Worm (Caenorhabditis elegans) whole organism, early embryonic: ENCODE measurements around the gene Y49F6A.12.

Experiments
- B0310.2 ChIP-seq: sonication (generic microtip); optimal IDR thresholded peaks from 2 replicates; lab custom pipeline; 2016; ENCODE audit warnings: mild to moderate bottlenecking, missing genetic modification characterization, missing compliant biosample characterization
- F13C5.2 ChIP-seq: sonication (generic microtip); optimal IDR thresholded peaks from 2 replicates; lab custom pipeline; 2017; ENCODE audit warnings: mild to moderate bottlenecking, missing genetic modification characterization, inconsistent platforms, missing compliant biosample characterization
- aly-1 ChIP-seq: sonication (generic microtip); optimal IDR thresholded peaks from 2 replicates; lab custom pipeline; 2016; ENCODE audit warnings: missing genetic modification characterization, missing compliant biosample characterization
- ama-1 ChIP-seq: fragments of 150-350 bp; optimal IDR thresholded peaks from 2 replicates; lab custom pipeline; 2014
- ceh-36 ChIP-seq: sonication (generic microtip); optimal IDR thresholded peaks from 2 replicates; lab custom pipeline; 2016; ENCODE audit warnings: missing genetic modification characterization, inconsistent platforms, missing compliant biosample characterization
- flt-1 ChIP-seq: fragments of 200-800 bp; sonication (Bioruptor generic); IDR thresholded peaks from 2 replicates; pipeline ENCODE4 v1.3.6; 2022; ENCODE audit warnings: missing genetic modification characterization, missing compliant biosample characterization
- hmbx-1 ChIP-seq: sonication (generic microtip); optimal IDR thresholded peaks from 2 replicates; lab custom pipeline; 2016; ENCODE audit warnings: mild to moderate bottlenecking, missing genetic modification characterization, missing compliant biosample characterization
- hmg-4 ChIP-seq: fragments of 200-800 bp; sonication (Bioruptor generic); optimal IDR thresholded peaks from 2 replicates; lab custom pipeline; 2018; ENCODE audit warnings: mild to moderate bottlenecking, missing genetic modification characterization, missing compliant biosample characterization
- hnd-1 ChIP-seq: sonication (generic microtip); optimal IDR thresholded peaks from 2 replicates; lab custom pipeline; 2016; ENCODE audit warnings: missing genetic modification characterization, missing compliant biosample characterization
- pes-1 ChIP-seq: fragments of 200-800 bp; sonication (Bioruptor generic); IDR thresholded peaks from 2 replicates; pipeline ENCODE4 v1.3.6; 2022; ENCODE audit warnings: missing genetic modification reagents, missing genetic modification characterization, missing compliant biosample characterization
- scrt-1 ChIP-seq: fragments of 200-800 bp; sonication (Bioruptor generic); IDR thresholded peaks from 2 replicates; pipeline ENCODE4 v1.3.6; 2022; ENCODE audit warnings: missing genetic modification characterization, missing compliant biosample characterization
- sea-1 ChIP-seq: fragments of 200-800 bp; sonication (Bioruptor generic); conservative IDR thresholded peaks from 2 replicates; pipeline ENCODE4 v1.3.6; 2022; ENCODE audit warnings: missing genetic modification characterization, missing compliant biosample characterization
- tbx-11 ChIP-seq: fragments of 200-800 bp; sonication (Bioruptor generic); IDR thresholded peaks from 2 replicates; pipeline ENCODE4 v1.3.6; 2022; ENCODE audit warnings: missing genetic modification characterization, missing compliant biosample characterization
- tbx-37 ChIP-seq: fragments of 200-800 bp; sonication (Bioruptor generic); conservative IDR thresholded peaks from 2 replicates; pipeline ENCODE4 v1.3.6; 2022; ENCODE audit warnings: missing genetic modification reagents, missing genetic modification characterization, missing compliant biosample characterization

ce11 chrII:3547282-3547681 is 48.2 kb upstream of the Y49F6A.12 start:
- no peak for TF ChIP-seq ceh-36 (tag; lab: Kevin White, UChicago)
- peak; percentile 54 for TF ChIP-seq hmg-4
- TF ChIP-seq aly-1: no peak
- no peak for TF ChIP-seq ama-1 (lab: Kevin White, UChicago)
- no peak for TF ChIP-seq pes-1 (GFP tag; lab: Robert Waterston, UW)
- no peak for TF ChIP-seq F13C5.2 (tag; lab: Kevin White, UChicago)
- TF ChIP-seq flt-1 (GFP tag; lab: Robert Waterston, UW): no peak
- no peak for TF ChIP-seq scrt-1 (GFP tag; lab: Robert Waterston, UW)
- TF ChIP-seq sea-1: no peak
- TF ChIP-seq B0310.2 (tag; lab: Kevin White, UChicago): no peak
- TF ChIP-seq tbx-37: 0 out of 2 replicates have a peak, but pooled peaks have one; percentile 6
- no peak for TF ChIP-seq tbx-11 (GFP tag; lab: Robert Waterston, UW)
- no peak for TF ChIP-seq hmbx-1 (tag; lab: Kevin White, UChicago)
- no peak for TF ChIP-seq hnd-1 (tag; lab: Kevin White, UChicago)
